Fruit fly (Drosophila melanogaster) whole organism, pupa: ENCODE results near the gene CG32280.

ENCODE experiments used
- CG10348 ChIP-seq: fragments of 200-800 bp; sonication (Bioruptor generic); IDR thresholded peaks from 2 replicates; pipeline ENCODE4 v1.3.6; 2022; ENCODE audit warnings: missing biosample characterization, missing genetic modification characterization
- CG13204 ChIP-seq: fragments of 200-800 bp; sonication (Bioruptor generic); optimal IDR thresholded peaks from 2 replicates; lab custom pipeline; 2018; ENCODE audit warnings: missing biosample characterization, mild to moderate bottlenecking, missing genetic modification characterization, moderate library complexity
- CG15710 ChIP-seq: fragments of 200-800 bp; sonication (Bioruptor generic); optimal IDR thresholded peaks from 2 replicates; lab custom pipeline; 2018; ENCODE audit warnings: missing biosample characterization, mild to moderate bottlenecking, missing genetic modification characterization, moderate library complexity
- CG17806 ChIP-seq: fragments of 200-800 bp; sonication (Bioruptor generic); optimal IDR thresholded peaks from 2 replicates; lab custom pipeline; 2018; ENCODE audit warnings: missing biosample characterization, mild to moderate bottlenecking, missing genetic modification characterization, moderate library complexity
- CG32121 ChIP-seq: fragments of 200-800 bp; sonication (Bioruptor generic); IDR thresholded peaks from 2 replicates; pipeline ENCODE4 v1.3.6; 2022; ENCODE audit warnings: missing biosample characterization, missing genetic modification characterization
- CG4496 ChIP-seq: fragments of 200-800 bp; sonication (Bioruptor generic); IDR thresholded peaks from 3 replicates; pipeline ENCODE4 v1.3.6; 2022; ENCODE audit warnings: missing biosample characterization, missing genetic modification characterization
- CG8159 ChIP-seq: fragments of 200-800 bp; sonication (Bioruptor generic); optimal IDR thresholded peaks from 3 replicates; lab custom pipeline; 2018; ENCODE audit warnings: missing biosample characterization, mild to moderate bottlenecking, missing genetic modification characterization, moderate library complexity
- CG8301 ChIP-seq: fragments of 200-800 bp; sonication (Bioruptor generic); optimal IDR thresholded peaks from 2 replicates; lab custom pipeline; 2018; ENCODE audit warnings: missing biosample characterization, mild to moderate bottlenecking, missing genetic modification characterization
- D1 ChIP-seq: fragments of 200-800 bp; sonication (Bioruptor generic); optimal IDR thresholded peaks from 2 replicates; lab custom pipeline; 2018; ENCODE audit warnings: missing biosample characterization, mild to moderate bottlenecking, missing genetic modification characterization, moderate library complexity
- Ets98B ChIP-seq: fragments of 200-800 bp; sonication (Bioruptor generic); IDR thresholded peaks from 2 replicates; pipeline ENCODE4 v1.3.6; 2022; ENCODE audit warnings: missing biosample characterization, missing genetic modification characterization
- Pif1A ChIP-seq: fragments of 200-800 bp; sonication (Bioruptor generic); optimal IDR thresholded peaks from 3 replicates; lab custom pipeline; 2016; ENCODE audit warnings: missing biosample characterization, missing genetic modification characterization
- Pif1B ChIP-seq: fragments of 200-800 bp; sonication (Bioruptor generic); optimal IDR thresholded peaks from 3 replicates; lab custom pipeline; 2016; ENCODE audit warnings: missing biosample characterization, missing genetic modification characterization
- fd96Ca ChIP-seq: fragments of 200-800 bp; sonication (Bioruptor generic); IDR thresholded peaks from 3 replicates; pipeline ENCODE4 v1.3.6; 2022; ENCODE audit warnings: missing biosample characterization, missing genetic modification characterization

- TF ChIP-seq CG4496 (no peak), fd96Ca (GFP tag; lab: Robert Waterston, UW) (no peak), CG8159 (no peak), CG32121 (no peak), Pif1A (GFP tag; lab: Kevin White, UChicago) (no peak), D1 (tag; lab: Kevin White, UChicago) (no peak), Pif1B (no peak), CG17806 (tag; lab: Kevin White, UChicago) (no peak), CG13204 (no peak), CG15710 (tag; lab: Kevin White, UChicago) (no peak), Ets98B (GFP tag; lab: Robert Waterston, UW) (no peak), CG10348 (GFP tag; lab: Robert Waterston, UW) (no peak), CG8301 (tag; lab: Kevin White, UChicago) (no peak)
Observed at dm6 chr3L:3142516-3143382, 22.2 kb upstream of the CG32280 start.
